Worm (Caenorhabditis elegans): ENCODE data around the gene swsn-7.
A peak's percentile ranks its signal among the peaks of the same experiment; 100 is the strongest.

The swsn-7 gene

ce11 chrII:8008334-8008733 is 19.2 kb downstream of the swsn-7 start, which contains the start of gene glna-2:
TSS of gene glna-2 (plus strand) at chrII:8008634.
- TF ChIP-seq nhr-77 (tag; optimal IDR thresholded peaks at IDR 0.05), result no peak
- TF ChIP-seq unc-62 (GFP tag; optimal IDR thresholded peaks at IDR 0.05), result no peak

- no peak for TF ChIP-seq unc-62 (GFP tag; optimal IDR thresholded peaks at IDR 0.05)
- no peak for TF ChIP-seq mab-5 (tag; optimal IDR thresholded peaks at IDR 0.05)
- no peak for TF ChIP-seq nhr-237 (tag; optimal IDR thresholded peaks at IDR 0.05)
- no peak for TF ChIP-seq crh-2 (tag; optimal IDR thresholded peaks at IDR 0.05)
- TF ChIP-seq fos-1 (tag; optimal IDR thresholded peaks at IDR 0.05), result peak; percentile 17
- no peak for TF ChIP-seq mbf-1 (tag; optimal IDR thresholded peaks at IDR 0.05)
- no peak for TF ChIP-seq nhr-25 (tag; optimal IDR thresholded peaks at IDR 0.05)
- TF ChIP-seq sma-9 (GFP tag; optimal IDR thresholded peaks at IDR 0.05), result peak; percentile 54
- no peak for TF ChIP-seq sma-9 (tag; optimal IDR thresholded peaks at IDR 0.05)
Measured at ce11 chrII:8006962-8007361, 20.6 kb downstream of the swsn-7 start.

- TF ChIP-seq zag-1 (tag; optimal IDR thresholded peaks at IDR 0.05), result no peak
- TF ChIP-seq fos-1 (tag; optimal IDR thresholded peaks at IDR 0.05), result peak; percentile 57
Measured at ce11 chrII:8004752-8005151, 22.8 kb downstream of the swsn-7 start.

ce11 chrII:8004157-8004556 is 23.4 kb downstream of the swsn-7 start, which contains the start of gene pgp-11:
TSS of gene pgp-11 (minus strand) at chrII:8004257.
- TF ChIP-seq mbf-1 (tag; optimal IDR thresholded peaks at IDR 0.05) (no peak), mab-5 (tag; optimal IDR thresholded peaks at IDR 0.05) (no peak), zag-1 (tag; optimal IDR thresholded peaks at IDR 0.05) (no peak), nhr-25 (tag; optimal IDR thresholded peaks at IDR 0.05) (no peak), lsy-2 (tag; optimal IDR thresholded peaks at IDR 0.05) (no peak), ceh-16 (tag; optimal IDR thresholded peaks at IDR 0.05) (no peak), dmd-4 (tag; optimal IDR thresholded peaks at IDR 0.05) (no peak), nhr-129 (tag; optimal IDR thresholded peaks at IDR 0.05) (no peak), egl-27 (tag; optimal IDR thresholded peaks at IDR 0.05) (no peak)

ce11 chrII:8001428-8001827 is 26.1 kb downstream of the swsn-7 start:
- peak; percentile 64 for TF ChIP-seq fos-1 (tag; optimal IDR thresholded peaks at IDR 0.05)
- no peak for TF ChIP-seq nhr-77 (tag; optimal IDR thresholded peaks at IDR 0.05)
- peak; percentile 61 for TF ChIP-seq sma-9 (GFP tag; optimal IDR thresholded peaks at IDR 0.05)
- no peak for TF ChIP-seq sma-9 (tag; optimal IDR thresholded peaks at IDR 0.05)

ce11 chrII:7991279-7991678 is 36.3 kb downstream of the swsn-7 start:
- TF ChIP-seq nhr-25 (tag; optimal IDR thresholded peaks at IDR 0.05) (no peak), unc-62 (GFP tag; optimal IDR thresholded peaks at IDR 0.05) (no peak), fos-1 (tag; optimal IDR thresholded peaks at IDR 0.05) (no peak), mab-5 (tag; optimal IDR thresholded peaks at IDR 0.05) (no peak), nhr-129 (tag; optimal IDR thresholded peaks at IDR 0.05) (no peak), blmp-1 (tag; optimal IDR thresholded peaks at IDR 0.05; ENCODE audit: insufficient read depth) (no peak), ZK546.5 (tag; optimal IDR thresholded peaks at IDR 0.05) (no peak), ceh-82 (tag; optimal IDR thresholded peaks at IDR 0.05) (no peak), dmd-4 (tag; optimal IDR thresholded peaks at IDR 0.05) (no peak), zag-1 (tag; optimal IDR thresholded peaks at IDR 0.05) (no peak), unc-55 (GFP tag; optimal IDR thresholded peaks at IDR 0.05) (no peak), nhr-237 (tag; optimal IDR thresholded peaks at IDR 0.05) (no peak), nhr-10 (tag; optimal IDR thresholded peaks at IDR 0.05) (no peak), lin-39 (tag; optimal IDR thresholded peaks at IDR 0.05) (no peak), ztf-1 (GFP tag; conservative IDR thresholded peaks at IDR 0.05) (no peak), lin-13 (GFP tag; optimal IDR thresholded peaks at IDR 0.05) (no peak), F13H6.1 (tag; optimal IDR thresholded peaks at IDR 0.05) (no peak), nhr-77 (tag; optimal IDR thresholded peaks at IDR 0.05) (no peak), ztf-4 (tag; optimal IDR thresholded peaks at IDR 0.05) (no peak)

- TF ChIP-seq nhr-21 (tag; optimal IDR thresholded peaks at IDR 0.05), result no peak
- TF ChIP-seq lin-11 (tag; optimal IDR thresholded peaks at IDR 0.05), result no peak
- TF ChIP-seq egl-27 (tag; optimal IDR thresholded peaks at IDR 0.05), result no peak
- no peak for TF ChIP-seq blmp-1 (tag; optimal IDR thresholded peaks at IDR 0.05; ENCODE audit: insufficient read depth)
- TF ChIP-seq nhr-237 (tag; optimal IDR thresholded peaks at IDR 0.05), result no peak
- no peak for TF ChIP-seq nhr-11 (tag; optimal IDR thresholded peaks at IDR 0.05)
- no peak for TF ChIP-seq R02D3.7 (tag; optimal IDR thresholded peaks at IDR 0.05)
- no peak for TF ChIP-seq nhr-129 (tag; optimal IDR thresholded peaks at IDR 0.05)
- no peak for TF ChIP-seq mbf-1 (tag; optimal IDR thresholded peaks at IDR 0.05)
- TF ChIP-seq ZK546.5 (tag; optimal IDR thresholded peaks at IDR 0.05), result no peak
- no peak for TF ChIP-seq ztf-4 (tag; optimal IDR thresholded peaks at IDR 0.05)
- no peak for TF ChIP-seq ztf-1 (GFP tag; conservative IDR thresholded peaks at IDR 0.05)
- no peak for TF ChIP-seq ceh-82 (tag; optimal IDR thresholded peaks at IDR 0.05)
Measured at ce11 chrII:7990192-7990591, 37.4 kb downstream of the swsn-7 start.
